Fruit fly (Drosophila melanogaster) whole organism, embryonic: Measurements from ENCODE around the gene CG13676.

ENCODE experiments used
- Atf-2 ChIP-seq: fragments of 200-800 bp; sonication (Bioruptor generic); optimal IDR thresholded peaks from 2 replicates; lab custom pipeline; 2016; ENCODE audit warnings: missing biosample characterization, missing genetic modification characterization
- Bdp1 ChIP-seq: fragments of 200-800 bp; sonication (Bioruptor generic); optimal IDR thresholded peaks from 3 replicates; lab custom pipeline; 2016; ENCODE audit warnings: missing biosample characterization, missing genetic modification characterization
- Bgb ChIP-seq: fragments of 200-800 bp; sonication (Bioruptor generic); IDR thresholded peaks from 2 replicates; pipeline ENCODE4 v1.3.6; 2022; ENCODE audit warnings: missing biosample characterization, missing genetic modification characterization; ENCODE audit not compliant: partially characterized antibody
- C15 ChIP-seq: fragments of 200-800 bp; sonication (Bioruptor generic); IDR thresholded peaks from 3 replicates; pipeline ENCODE4 v1.3.6; 2022; ENCODE audit warnings: missing biosample characterization, missing genetic modification characterization
- CG11247 ChIP-seq: fragments of 200-800 bp; sonication (Bioruptor generic); IDR thresholded peaks from 2 replicates; pipeline ENCODE4 v1.3.6; 2022; ENCODE audit warnings: missing biosample characterization, missing genetic modification characterization
- CG12236 ChIP-seq: fragments of 200-800 bp; sonication (Bioruptor generic); optimal IDR thresholded peaks from 2 replicates; lab custom pipeline; 2016; ENCODE audit warnings: missing biosample characterization, missing genetic modification characterization
- CG12769 ChIP-seq: fragments of 200-800 bp; sonication (Bioruptor generic); optimal IDR thresholded peaks from 2 replicates; lab custom pipeline; 2019; ENCODE audit warnings: missing biosample characterization, mild to moderate bottlenecking, missing genetic modification characterization, moderate library complexity
- CG17802 ChIP-seq: fragments of 200-800 bp; sonication (Bioruptor generic); optimal IDR thresholded peaks from 2 replicates; lab custom pipeline; 2018; ENCODE audit warnings: missing biosample characterization, mild to moderate bottlenecking, missing genetic modification characterization, moderate library complexity
- CG18476 ChIP-seq: fragments of 200-800 bp; sonication (Bioruptor generic); optimal IDR thresholded peaks from 2 replicates; lab custom pipeline; 2016; ENCODE audit warnings: missing biosample characterization, mild to moderate bottlenecking, missing genetic modification characterization
- CG18619 ChIP-seq: fragments of 200-800 bp; sonication (Bioruptor generic); optimal IDR thresholded peaks from 3 replicates; lab custom pipeline; 2017; ENCODE audit warnings: missing biosample characterization, mild to moderate bottlenecking, missing genetic modification characterization
- CG2889 ChIP-seq: fragments of 200-800 bp; sonication (Bioruptor generic); IDR thresholded peaks from 3 replicates; pipeline ENCODE4 v1.3.6; 2022; ENCODE audit warnings: missing biosample characterization, missing genetic modification characterization
- CG31441 ChIP-seq: fragments of 200-800 bp; sonication (Bioruptor generic); IDR thresholded peaks from 2 replicates; pipeline ENCODE4 v1.3.6; 2022; ENCODE audit warnings: missing biosample characterization, missing genetic modification characterization
- CG4328 ChIP-seq: fragments of 200-800 bp; sonication (Bioruptor generic); optimal IDR thresholded peaks from 3 replicates; lab custom pipeline; 2017; ENCODE audit warnings: missing biosample characterization, missing genetic modification reagents, missing genetic modification characterization
- CG4617 ChIP-seq: fragments of 200-800 bp; sonication (Bioruptor generic); optimal IDR thresholded peaks from 3 replicates; lab custom pipeline; 2016; ENCODE audit warnings: missing biosample characterization, missing genetic modification characterization, borderline replicate concordance
- CG6791 ChIP-seq: fragments of 200-800 bp; sonication (Bioruptor generic); IDR thresholded peaks from 3 replicates; pipeline ENCODE4 v1.3.6; 2022; ENCODE audit warnings: missing biosample characterization, missing genetic modification characterization; ENCODE audit not compliant: partially characterized antibody
- CG7556 ChIP-seq: fragments of 200-800 bp; sonication (Bioruptor generic); optimal IDR thresholded peaks from 2 replicates; lab custom pipeline; 2017; ENCODE audit warnings: missing biosample characterization, mild to moderate bottlenecking, missing genetic modification characterization
- CG7839 ChIP-seq: fragments of 200-800 bp; sonication (Bioruptor generic); optimal IDR thresholded peaks from 3 replicates; lab custom pipeline; 2018; ENCODE audit warnings: missing biosample characterization, mild to moderate bottlenecking, missing genetic modification characterization, moderate library complexity
- CG8388 ChIP-seq: fragments of 200-800 bp; sonication (Bioruptor generic); optimal IDR thresholded peaks from 2 replicates; lab custom pipeline; 2019; ENCODE audit warnings: missing biosample characterization, mild to moderate bottlenecking, missing genetic modification characterization, moderate library complexity
- CG9437 ChIP-seq: fragments of 200-800 bp; sonication (Bioruptor generic); optimal IDR thresholded peaks from 2 replicates; lab custom pipeline; 2018; ENCODE audit warnings: missing biosample characterization, mild to moderate bottlenecking, missing genetic modification characterization
- CG9932 ChIP-seq: fragments of 200-800 bp; sonication (Bioruptor generic); IDR thresholded peaks from 2 replicates; pipeline ENCODE4 v1.3.6; 2022; ENCODE audit warnings: missing biosample characterization, missing genetic modification characterization
- Dbx ChIP-seq: fragments of 200-800 bp; sonication (Bioruptor generic); IDR thresholded peaks from 3 replicates; pipeline ENCODE4 v1.3.6; 2022; ENCODE audit warnings: missing biosample characterization, missing genetic modification characterization
- Drgx ChIP-seq: fragments of 200-800 bp; sonication (Bioruptor generic); IDR thresholded peaks from 2 replicates; pipeline ENCODE4 v1.3.6; 2022; ENCODE audit warnings: missing biosample characterization, missing genetic modification characterization
- E2f1 ChIP-seq: fragments of 200-800 bp; sonication (Bioruptor generic); IDR thresholded peaks from 2 replicates; pipeline ENCODE4 v1.3.6; 2022; ENCODE audit warnings: missing biosample characterization, missing genetic modification characterization
- Eip74EF ChIP-seq, 2 experiments: fragments of 200-800 bp in 1 of 2; fragments of >200 bp in 1 of 2; sonication (Bioruptor generic) in 1 of 2; optimal IDR thresholded peaks; 2 replicates each; lab custom pipeline; 2017 to 2019; ENCODE audit warnings: missing biosample characterization in 2 of 2, missing genetic modification characterization in 2 of 2, mild to moderate bottlenecking in 1 of 2, moderate library complexity in 1 of 2
- GATAe ChIP-seq: fragments of 200-800 bp; sonication (Bioruptor generic); conservative IDR thresholded peaks from 2 replicates; pipeline ENCODE4 v1.3.6; 2022; ENCODE audit warnings: missing biosample characterization, missing genetic modification characterization
- Sox102F ChIP-seq: fragments of 200-800 bp; sonication (Bioruptor generic); optimal IDR thresholded peaks from 2 replicates; lab custom pipeline; 2018; ENCODE audit warnings: missing biosample characterization, mild to moderate bottlenecking, missing genetic modification characterization, moderate library complexity
- Sry-β ChIP-seq: fragments of 200-800 bp; sonication (Bioruptor generic); optimal IDR thresholded peaks from 2 replicates; lab custom pipeline; 2018; ENCODE audit warnings: missing biosample characterization, mild to moderate bottlenecking, missing genetic modification characterization, moderate library complexity
- Taf1 ChIP-seq: fragments of 200-800 bp; sonication (Bioruptor generic); IDR thresholded peaks from 2 replicates; pipeline ENCODE4 v1.3.6; 2022; ENCODE audit warnings: missing biosample characterization, missing genetic modification characterization
- Xrp1 ChIP-seq: fragments of 200-800 bp; sonication (Bioruptor generic); IDR thresholded peaks from 2 replicates; pipeline ENCODE4 v1.3.6; 2022; ENCODE audit warnings: missing biosample characterization, missing genetic modification characterization
- cg ChIP-seq: fragments of 200-800 bp; sonication (Bioruptor generic); optimal IDR thresholded peaks from 3 replicates; lab custom pipeline; 2019; ENCODE audit warnings: missing biosample characterization, mild to moderate bottlenecking, missing genetic modification characterization, moderate library complexity
- crp ChIP-seq, 2 experiments: fragments of 200-800 bp; sonication (Bioruptor generic); optimal IDR thresholded peaks; 2 replicates in 1 of 2; 3 replicates in 1 of 2; lab custom pipeline; 2017; ENCODE audit warnings: missing biosample characterization in 2 of 2, missing genetic modification characterization in 2 of 2, mild to moderate bottlenecking in 1 of 2, moderate library complexity in 1 of 2
- cwo ChIP-seq: fragments of 200-800 bp; sonication (Bioruptor generic); optimal IDR thresholded peaks from 3 replicates; lab custom pipeline; 2017; ENCODE audit warnings: missing biosample characterization, missing genetic modification characterization, mild to moderate bottlenecking, moderate library complexity, missing genetic modification reagents
- dati ChIP-seq: fragments of 200-800 bp; sonication (Bioruptor generic); IDR thresholded peaks from 2 replicates; pipeline ENCODE4 v1.3.6; 2022; ENCODE audit warnings: missing biosample characterization, missing genetic modification characterization
- dmrt11E ChIP-seq: fragments of 200-800 bp; sonication (Bioruptor generic); optimal IDR thresholded peaks from 3 replicates; lab custom pipeline; 2018; ENCODE audit warnings: missing biosample characterization, mild to moderate bottlenecking, missing genetic modification characterization, moderate library complexity
- en ChIP-seq: fragments of 200-800 bp; sonication (Bioruptor generic); optimal IDR thresholded peaks from 2 replicates; lab custom pipeline; 2016; ENCODE audit warnings: missing biosample characterization, missing genetic modification characterization
- gce ChIP-seq: fragments of 200-800 bp; sonication (Bioruptor generic); IDR thresholded peaks from 3 replicates; pipeline ENCODE4 v1.3.6; 2022; ENCODE audit warnings: missing biosample characterization, missing genetic modification characterization
- gfzf ChIP-seq: fragments of 200-800 bp; sonication (Bioruptor generic); optimal IDR thresholded peaks from 2 replicates; lab custom pipeline; 2016; ENCODE audit warnings: missing biosample characterization, mild to moderate bottlenecking, missing genetic modification characterization, moderate library complexity
- gro ChIP-seq: fragments of 200-800 bp; sonication (Bioruptor generic); optimal IDR thresholded peaks from 2 replicates; lab custom pipeline; 2016; ENCODE audit warnings: missing biosample characterization, missing genetic modification characterization
- mirr ChIP-seq: fragments of 200-800 bp; sonication (Bioruptor generic); optimal IDR thresholded peaks from 3 replicates; lab custom pipeline; 2018; ENCODE audit warnings: missing biosample characterization, mild to moderate bottlenecking, missing genetic modification characterization
- mld ChIP-seq: fragments of 200-800 bp; sonication (Bioruptor generic); IDR thresholded peaks from 3 replicates; pipeline ENCODE4 v1.3.6; 2022; ENCODE audit warnings: missing biosample characterization, missing genetic modification characterization; ENCODE audit not compliant: partially characterized antibody
- pb ChIP-seq: fragments of 200-800 bp; sonication (Bioruptor generic); optimal IDR thresholded peaks from 3 replicates; lab custom pipeline; 2016; ENCODE audit warnings: missing biosample characterization, missing genetic modification characterization
- psq ChIP-seq: fragments of 200-800 bp; sonication (Bioruptor generic); optimal IDR thresholded peaks from 2 replicates; lab custom pipeline; 2017; ENCODE audit warnings: missing biosample characterization, missing genetic modification characterization
- sd ChIP-seq: fragments of 200-800 bp; sonication (Bioruptor generic); optimal IDR thresholded peaks from 3 replicates; lab custom pipeline; 2018; ENCODE audit warnings: missing biosample characterization, mild to moderate bottlenecking, missing genetic modification characterization, moderate library complexity
- shn ChIP-seq: fragments of 200-800 bp; sonication (Bioruptor generic); optimal IDR thresholded peaks from 3 replicates; lab custom pipeline; 2016; ENCODE audit warnings: missing biosample characterization, missing genetic modification characterization
- tll ChIP-seq, 2 experiments: fragments of 200-800 bp in 1 of 2; fragments of >200 bp in 1 of 2; sonication (Bioruptor generic) in 1 of 2; optimal IDR thresholded peaks; 2 replicates each; lab custom pipeline; 2017 to 2019; ENCODE audit warnings: missing biosample characterization in 2 of 2, missing genetic modification characterization in 2 of 2, mild to moderate bottlenecking in 1 of 2, moderate library complexity in 1 of 2
- trh ChIP-seq: fragments of 200-800 bp; sonication (Bioruptor generic); optimal IDR thresholded peaks from 2 replicates; lab custom pipeline; 2016; ENCODE audit warnings: missing biosample characterization, missing genetic modification characterization
- twi ChIP-seq: fragments of 200-800 bp; optimal IDR thresholded peaks from 2 replicates; lab custom pipeline; 2019; ENCODE audit warnings: missing biosample characterization, mild to moderate bottlenecking, missing genetic modification characterization, moderate library complexity
- yki ChIP-seq: fragments of >200 bp; optimal IDR thresholded peaks from 3 replicates; lab custom pipeline; 2018
- zen ChIP-seq: fragments of 200-800 bp; sonication (Bioruptor generic); optimal IDR thresholded peaks from 3 replicates; lab custom pipeline; 2018; ENCODE audit warnings: missing biosample characterization, mild to moderate bottlenecking, missing genetic modification characterization, moderate library complexity
- zfh1 ChIP-seq: fragments of 200-800 bp; sonication (Bioruptor generic); IDR thresholded peaks from 3 replicates; pipeline ENCODE4 v1.3.6; 2022; ENCODE audit warnings: missing biosample characterization, missing genetic modification characterization

CG13676 gene

dm6 chr3L:8197779-8198279, 46.2 kb upstream of the CG13676 start, which contains the start of the genes UbcE2M and Dhps (continued):
- TF ChIP-seq Sox102F (no peak), sd (no peak), mld (GFP tag; lab: Robert Waterston, UW) (peak; percentile 72; the same call in 2 of the 3 replicates), Dbx (GFP tag; lab: Robert Waterston, UW) (peak; percentile 85), mirr (GFP tag; lab: Kevin White, UChicago) (no peak), CG11247 (peak; percentile 50; the same call in 1 of the 2 replicates), cwo (GFP tag; lab: Kevin White, UChicago) (peak; percentile 57), CG4617 (GFP tag; lab: Kevin White, UChicago) (peak; percentile 65), CG8388 (peak; percentile 66), E2f1 (GFP tag; lab: Robert Waterston, UW) (no peak; the same call in none of the 2 replicates), gfzf (GFP tag; lab: Kevin White, UChicago) (no peak), Taf1 (GFP tag; lab: Robert Waterston, UW) (no peak), cg (GFP tag; lab: Kevin White, UChicago) (no peak), yki (lab: Kevin White, UChicago) (no peak), CG4328 (GFP tag; lab: Kevin White, UChicago) (peak; percentile 78), CG2889 (GFP tag; lab: Robert Waterston, UW) (no peak), gro (no peak), Sry-β (GFP tag; lab: Kevin White, UChicago) (peak; percentile 95), twi (tag; lab: Kevin White, UChicago) (peak; percentile 85), CG7839 (no peak), dati (GFP tag; lab: Robert Waterston, UW) (no peak), CG18619 (GFP tag; lab: Kevin White, UChicago) (peak; percentile 79), gce (GFP tag; lab: Robert Waterston, UW) (no peak), shn (GFP tag; lab: Kevin White, UChicago) (peak; percentile 24), zen (tag; lab: Kevin White, UChicago) (peak; percentile 79), psq (GFP tag; lab: Kevin White, UChicago) (peak; percentile 54), CG18476 (GFP tag; lab: Kevin White, UChicago) (peak; percentile 14), zfh1 (GFP tag; lab: Robert Waterston, UW) (peak; percentile 66; the same call in 2 of the 3 replicates), Xrp1 (GFP tag; lab: Robert Waterston, UW) (peak; percentile 62), pb (GFP tag; lab: Kevin White, UChicago) (no peak), crp (GFP tag; optimal IDR thresholded peaks at IDR 0.05; lab: Kevin White, UChicago) (peak in 1 of 2 experiments; percentile 60), CG12769 (tag; lab: Kevin White, UChicago) (no peak), CG31441 (GFP tag; lab: Robert Waterston, UW) (no peak), CG17802 (peak; percentile 16), tll (GFP tag; optimal IDR thresholded peaks at IDR 0.05; lab: Kevin White, UChicago) (no peak), Bdp1 (no peak), GATAe (GFP tag; lab: Robert Waterston, UW) (0 out of 2 replicates have a peak, but pooled peaks have one; percentile 11), trh (GFP tag; lab: Kevin White, UChicago) (peak; percentile 42), Atf-2 (GFP tag; lab: Kevin White, UChicago) (no peak), CG12236 (GFP tag; lab: Kevin White, UChicago) (no peak), dmrt11E (tag; lab: Kevin White, UChicago) (peak; percentile 76), C15 (GFP tag; lab: Robert Waterston, UW) (no peak), Bgb (GFP tag; lab: Robert Waterston, UW) (peak; percentile 75), CG7556 (GFP tag; lab: Kevin White, UChicago) (peak; percentile 70), CG9437 (GFP tag; lab: Kevin White, UChicago) (peak; percentile 88), CG9932 (GFP tag; lab: Robert Waterston, UW) (peak; percentile 90), en (GFP tag; lab: Kevin White, UChicago) (no peak), Eip74EF (GFP tag; optimal IDR thresholded peaks at IDR 0.05; lab: Kevin White, UChicago) (no peak), Drgx (GFP tag; lab: Robert Waterston, UW) (no peak; the same call in 1 of the 2 replicates), CG6791 (GFP tag; lab: Robert Waterston, UW) (peak; percentile 82)
